Fruit fly (Drosophila melanogaster): ENCODE results near the gene gammaSnap2.

gammaSnap2 gene

dm6 chr3R:10132906-10133416 lies 11.8 kb upstream of the gammaSnap2 start:
- TF ChIP-seq dac (GFP tag; optimal IDR thresholded peaks at IDR 0.05) (no peak), esn (GFP tag; optimal IDR thresholded peaks at IDR 0.05) (peak; percentile 51), vri (GFP tag; optimal IDR thresholded peaks at IDR 0.05) (no peak), fd85E (GFP tag; optimal IDR thresholded peaks at IDR 0.05) (no peak), Gug (GFP tag; IDR thresholded peaks at IDR 0.05) (no peak), eg (GFP tag; IDR thresholded peaks at IDR 0.05) (peak; percentile 66), CG16779 (tag; optimal IDR thresholded peaks at IDR 0.05) (no peak), CG6808 (GFP tag; optimal IDR thresholded peaks at IDR 0.05) (peak; percentile 30), CG6854 (GFP tag; optimal IDR thresholded peaks at IDR 0.05) (no peak), Eip78C (GFP tag) (peak; percentile 90), Hr38 (GFP tag; optimal IDR thresholded peaks at IDR 0.05) (no peak), CG8119 (GFP tag; IDR thresholded peaks at IDR 0.05) (peak; percentile 15; the same call in 1 of the 3 replicates), CG8319 (GFP tag; optimal IDR thresholded peaks at IDR 0.05) (no peak), svp (GFP tag) (peak; percentile 71), CG32006 (GFP tag; optimal IDR thresholded peaks at IDR 0.05) (peak; percentile 52), cyc (GFP tag; optimal IDR thresholded peaks at IDR 0.05) (peak; percentile 15), CG9139 (GFP tag; optimal IDR thresholded peaks at IDR 0.05) (no peak), fd59A (GFP tag; optimal IDR thresholded peaks at IDR 0.05) (no peak), Hr4 (GFP tag; optimal IDR thresholded peaks at IDR 0.05) (peak; percentile 46), Hr39 (GFP tag; optimal IDR thresholded peaks at IDR 0.05) (no peak), CG10631 (GFP tag; optimal IDR thresholded peaks at IDR 0.05) (peak; percentile 52), CG11902 (GFP tag; optimal IDR thresholded peaks at IDR 0.05) (no peak), fkh (GFP tag; optimal IDR thresholded peaks at IDR 0.05) (no peak), lz (GFP tag; optimal IDR thresholded peaks at IDR 0.05) (peak; percentile 30), CG10669 (GFP tag; optimal IDR thresholded peaks at IDR 0.05) (peak; percentile 14), CG34406 (GFP tag; optimal IDR thresholded peaks at IDR 0.05) (peak; percentile 10), Sox102F (GFP tag; optimal IDR thresholded peaks at IDR 0.05) (peak; percentile 55), Blimp-1 (GFP tag; optimal IDR thresholded peaks at IDR 0.05) (no peak), CG4318 (GFP tag; optimal IDR thresholded peaks at IDR 0.05) (no peak), CG11294 (GFP tag; IDR thresholded peaks at IDR 0.05) (0 out of 2 replicates have a peak, but pooled peaks have one; percentile 9), Ets21C (GFP tag; optimal IDR thresholded peaks at IDR 0.05) (no peak), CG3032 (tag; optimal IDR thresholded peaks at IDR 0.05) (no peak), CG3919 (GFP tag; optimal IDR thresholded peaks at IDR 0.05) (peak; percentile 52), net (GFP tag; optimal IDR thresholded peaks at IDR 0.05) (peak; percentile 39), Eip75B (GFP tag; optimal IDR thresholded peaks at IDR 0.05) (peak; percentile 4), Sox15 (GFP tag; optimal IDR thresholded peaks at IDR 0.05) (no peak), ss (GFP tag; optimal IDR thresholded peaks at IDR 0.05) (peak in 1 of 2 experiments; percentile 37), achi (GFP tag; optimal IDR thresholded peaks at IDR 0.05) (peak; percentile 13), Smox (GFP tag; optimal IDR thresholded peaks at IDR 0.05) (peak; percentile 48), topi (GFP tag; optimal IDR thresholded peaks at IDR 0.05) (peak; percentile 41), Met (GFP tag; optimal IDR thresholded peaks at IDR 0.05) (peak; percentile 46), OdsH (GFP tag; optimal IDR thresholded peaks at IDR 0.05) (peak; percentile 45), Sox14 (GFP tag; optimal IDR thresholded peaks at IDR 0.05) (no peak), CG31627 (GFP tag; optimal IDR thresholded peaks at IDR 0.05) (no peak), Eip93F (GFP tag; optimal IDR thresholded peaks at IDR 0.05) (peak; percentile 23), salr (GFP tag; optimal IDR thresholded peaks at IDR 0.05) (no peak), CG11762 (GFP tag; optimal IDR thresholded peaks at IDR 0.05; ENCODE audit: insufficient read depth) (no peak), CG7368 (GFP tag; optimal IDR thresholded peaks at IDR 0.05) (no peak), acj6 (GFP tag; optimal IDR thresholded peaks at IDR 0.05) (peak; percentile 53), spab (GFP tag; optimal IDR thresholded peaks at IDR 0.05) (no peak), CG1621 (tag; optimal IDR thresholded peaks at IDR 0.05) (no peak), CG15336 (GFP tag; IDR thresholded peaks at IDR 0.05) (no peak)

Data from whole organism, prepupa.